Worm (Caenorhabditis elegans) whole organism, young adult: ENCODE measurements around the gene vha-6.

Experiments used
- B0035.1 ChIP-seq: sonication (generic microtip); optimal IDR thresholded peaks from 2 replicates; lab custom pipeline; 2016; ENCODE audit warnings: missing genetic modification characterization, mild to moderate bottlenecking, missing compliant biosample characterization, missing genotype, missing genetic modification reagents
- B0336.3 ChIP-seq: fragments of 200-800 bp; sonication (Bioruptor generic); IDR thresholded peaks from 2 replicates; pipeline ENCODE4 v1.3.6; 2022; ENCODE audit warnings: missing genetic modification characterization, missing compliant biosample characterization
- C17E4.6 ChIP-seq: fragments of 200-800 bp; sonication (Bioruptor generic); IDR thresholded peaks from 2 replicates; pipeline ENCODE4 v1.3.6; 2022; ENCODE audit warnings: missing genetic modification reagents, missing genetic modification characterization, missing compliant biosample characterization
- D2030.7 ChIP-seq: fragments of 200-800 bp; sonication (Bioruptor generic); IDR thresholded peaks from 2 replicates; pipeline ENCODE4 v1.3.6; 2022; ENCODE audit warnings: missing genetic modification reagents, missing genetic modification characterization, missing compliant biosample characterization
- F22D6.2 ChIP-seq: sonication (generic microtip); optimal IDR thresholded peaks from 2 replicates; lab custom pipeline; 2016; ENCODE audit warnings: mild to moderate bottlenecking, missing genetic modification characterization, missing compliant biosample characterization
- F39B2.1 ChIP-seq: fragments of 200-800 bp; sonication (Bioruptor generic); IDR thresholded peaks from 2 replicates; pipeline ENCODE4 v1.3.6; 2022; ENCODE audit warnings: missing genetic modification reagents, missing genetic modification characterization, missing compliant biosample characterization
- F57A8.1 ChIP-seq: fragments of 200-800 bp; sonication (Bioruptor generic); optimal IDR thresholded peaks from 2 replicates; lab custom pipeline; 2018; ENCODE audit warnings: mild to moderate bottlenecking, missing genetic modification characterization, moderate library complexity, missing compliant biosample characterization
- K12H6.12 ChIP-seq: fragments of 200-800 bp; sonication (Bioruptor generic); optimal IDR thresholded peaks from 2 replicates; lab custom pipeline; 2018; ENCODE audit warnings: mild to moderate bottlenecking, missing genetic modification characterization, missing compliant biosample characterization
- Y53F4B.3 ChIP-seq: fragments of 200-800 bp; sonication (Bioruptor generic); IDR thresholded peaks from 2 replicates; pipeline ENCODE4 v1.3.6; 2022; ENCODE audit warnings: missing genetic modification reagents, missing genetic modification characterization, missing compliant biosample characterization
- Y67H2A.10 ChIP-seq: fragments of 200-800 bp; sonication (Bioruptor generic); conservative IDR thresholded peaks from 2 replicates; pipeline ENCODE4 v1.3.6; 2022; ENCODE audit warnings: missing genetic modification reagents, missing genetic modification characterization, missing compliant biosample characterization
- Y79H2A.3 ChIP-seq: fragments of 200-800 bp; sonication (Bioruptor generic); conservative IDR thresholded peaks from 2 replicates; pipeline ENCODE4 v1.3.6; 2022; ENCODE audit warnings: missing genetic modification reagents, missing genetic modification characterization, missing compliant biosample characterization
- Y95B8A.8 ChIP-seq: fragments of 200-800 bp; sonication (Bioruptor generic); IDR thresholded peaks from 2 replicates; pipeline ENCODE4 v1.3.6; 2022; ENCODE audit warnings: missing genetic modification reagents, missing genetic modification characterization, missing compliant biosample characterization
- akir-1 ChIP-seq: fragments of 200-800 bp; sonication (Bioruptor generic); optimal IDR thresholded peaks from 2 replicates; lab custom pipeline; 2018; ENCODE audit warnings: mild to moderate bottlenecking, missing genetic modification characterization, moderate library complexity, missing compliant biosample characterization
- aptf-2 ChIP-seq: fragments of 200-800 bp; sonication (Bioruptor generic); conservative IDR thresholded peaks from 2 replicates; pipeline ENCODE4 v1.3.6; 2022; ENCODE audit warnings: missing genetic modification reagents, missing genetic modification characterization, missing compliant biosample characterization
- attf-5 ChIP-seq: fragments of 200-800 bp; sonication (Bioruptor generic); optimal IDR thresholded peaks from 2 replicates; lab custom pipeline; 2018; ENCODE audit warnings: mild to moderate bottlenecking, missing genetic modification characterization, missing compliant biosample characterization
- attf-6 ChIP-seq: fragments of 200-800 bp; sonication (Bioruptor generic); IDR thresholded peaks from 2 replicates; pipeline ENCODE4 v1.3.6; 2022; ENCODE audit warnings: missing genetic modification reagents, missing genetic modification characterization, missing compliant biosample characterization
- cebp-1 ChIP-seq, 2 experiments: fragments of 200-800 bp in 1 of 2; sonication (Bioruptor generic) in 1 of 2; sonication (generic microtip) in 1 of 2; IDR thresholded peaks in 1 of 2; optimal IDR thresholded peaks in 1 of 2; 2 replicates each; pipeline versions ENCODE4 v1.3.6 to Lab custom; 2017 to 2022; ENCODE audit warnings: missing compliant biosample characterization in 2 of 2, missing genetic modification characterization in 2 of 2, mild to moderate bottlenecking in 1 of 2, missing genetic modification reagents in 1 of 2, moderate library complexity in 1 of 2
- cebp-2 ChIP-seq: fragments of 200-800 bp; sonication (Bioruptor generic); IDR thresholded peaks from 2 replicates; pipeline ENCODE4 v1.3.6; 2022; ENCODE audit warnings: missing genetic modification characterization, missing compliant biosample characterization
- ceh-100 ChIP-seq: fragments of 200-800 bp; sonication (Bioruptor generic); IDR thresholded peaks from 2 replicates; pipeline ENCODE4 v1.3.6; 2022; ENCODE audit warnings: missing genetic modification reagents, missing genetic modification characterization, missing compliant biosample characterization
- ceh-40 ChIP-seq: fragments of 200-800 bp; sonication (Bioruptor generic); IDR thresholded peaks from 2 replicates; pipeline ENCODE4 v1.3.6; 2022; ENCODE audit warnings: missing genetic modification characterization, missing compliant biosample characterization
- dox-1 ChIP-seq: fragments of 200-800 bp; sonication (Bioruptor generic); IDR thresholded peaks from 2 replicates; pipeline ENCODE4 v1.3.6; 2022; ENCODE audit warnings: missing genetic modification reagents, missing genetic modification characterization, missing compliant biosample characterization
- egrh-3 ChIP-seq: fragments of 200-800 bp; sonication (Bioruptor generic); IDR thresholded peaks from 2 replicates; pipeline ENCODE4 v1.3.6; 2022; ENCODE audit warnings: missing genetic modification reagents, missing genetic modification characterization, missing compliant biosample characterization
- ets-4 ChIP-seq: fragments of 200-800 bp; sonication (Bioruptor generic); optimal IDR thresholded peaks from 2 replicates; lab custom pipeline; 2018; ENCODE audit warnings: mild to moderate bottlenecking, missing genetic modification characterization, missing compliant biosample characterization
- gei-17 ChIP-seq: fragments of 200-800 bp; sonication (Bioruptor generic); optimal IDR thresholded peaks from 2 replicates; lab custom pipeline; 2018; ENCODE audit warnings: mild to moderate bottlenecking, missing genetic modification characterization, missing compliant biosample characterization
- hmg-20 ChIP-seq: fragments of 200-800 bp; sonication (Bioruptor generic); IDR thresholded peaks from 2 replicates; pipeline ENCODE4 v1.3.6; 2022; ENCODE audit warnings: missing genetic modification reagents, missing genetic modification characterization, missing compliant biosample characterization
- hsf-1 ChIP-seq: fragments of 200-800 bp; sonication (Bioruptor generic); IDR thresholded peaks from 2 replicates; pipeline ENCODE4 v1.3.6; 2022; ENCODE audit warnings: missing genetic modification reagents, missing genetic modification characterization, missing compliant biosample characterization
- lag-1 ChIP-seq: fragments of 200-800 bp; sonication (Bioruptor generic); IDR thresholded peaks from 2 replicates; pipeline ENCODE4 v1.3.6; 2022; ENCODE audit warnings: missing genetic modification reagents, missing genetic modification characterization, missing compliant biosample characterization
- lin-35 ChIP-seq, 3 experiments: fragments of 150-350 bp in 2 of 3; sonication (generic microtip) in 1 of 3; optimal IDR thresholded peaks; 2 replicates each; lab custom pipeline; 2014 to 2018; ENCODE audit warnings: missing biosample characterization in 3 of 3, missing genetic modification characterization in 3 of 3, missing genetic modification reagents in 3 of 3
- lin-40 ChIP-seq: sonication (generic microtip); optimal IDR thresholded peaks from 2 replicates; lab custom pipeline; 2016; ENCODE audit warnings: missing genetic modification characterization, mild to moderate bottlenecking, missing compliant biosample characterization, missing genotype, missing genetic modification reagents
- lin-54 ChIP-seq: fragments of 200-800 bp; sonication (Bioruptor generic); optimal IDR thresholded peaks from 2 replicates; lab custom pipeline; 2018; ENCODE audit warnings: mild to moderate bottlenecking, missing genetic modification characterization, missing compliant biosample characterization
- lir-1 ChIP-seq: fragments of 200-800 bp; sonication (Bioruptor generic); conservative IDR thresholded peaks from 2 replicates; pipeline ENCODE4 v1.3.6; 2022; ENCODE audit warnings: missing genetic modification reagents, missing genetic modification characterization, missing compliant biosample characterization
- lsl-1 ChIP-seq: fragments of 200-800 bp; sonication (Bioruptor generic); optimal IDR thresholded peaks from 2 replicates; lab custom pipeline; 2018; ENCODE audit warnings: mild to moderate bottlenecking, missing genetic modification characterization, moderate library complexity, missing compliant biosample characterization
- madf-10 ChIP-seq: sonication (generic microtip); optimal IDR thresholded peaks from 2 replicates; lab custom pipeline; 2016; ENCODE audit warnings: mild to moderate bottlenecking, missing genetic modification characterization, missing compliant biosample characterization
- madf-3 ChIP-seq: fragments of 200-800 bp; sonication (Bioruptor generic); IDR thresholded peaks from 2 replicates; pipeline ENCODE4 v1.3.6; 2022; ENCODE audit warnings: missing genetic modification reagents, missing genetic modification characterization, missing compliant biosample characterization
- madf-8 ChIP-seq: fragments of 200-800 bp; sonication (Bioruptor generic); conservative IDR thresholded peaks from 2 replicates; pipeline ENCODE4 v1.3.6; 2022; ENCODE audit warnings: missing genetic modification reagents, missing genetic modification characterization, missing compliant biosample characterization
- mel-28 ChIP-seq: sonication (generic microtip); optimal IDR thresholded peaks from 2 replicates; lab custom pipeline; 2016; ENCODE audit warnings: borderline replicate concordance, mild to moderate bottlenecking, missing genetic modification characterization, missing compliant biosample characterization
- mxl-1 ChIP-seq: sonication (generic microtip); optimal IDR thresholded peaks from 2 replicates; lab custom pipeline; 2016; ENCODE audit warnings: missing genetic modification characterization, missing compliant biosample characterization
- nfyb-1 ChIP-seq: fragments of 200-800 bp; sonication (Bioruptor generic); IDR thresholded peaks from 2 replicates; pipeline ENCODE4 v1.3.6; 2022; ENCODE audit warnings: missing genetic modification reagents, missing genetic modification characterization, missing compliant biosample characterization
- nhr-179 ChIP-seq: sonication (generic microtip); optimal IDR thresholded peaks from 2 replicates; lab custom pipeline; 2016; ENCODE audit warnings: mild to moderate bottlenecking, missing genetic modification characterization, missing compliant biosample characterization
- nhr-80 ChIP-seq: sonication (generic microtip); optimal IDR thresholded peaks from 2 replicates; lab custom pipeline; 2016; ENCODE audit warnings: missing genetic modification characterization, missing compliant biosample characterization
- pha-4 ChIP-seq: fragments of 150-350 bp; sonication (generic microtip); optimal IDR thresholded peaks from 2 replicates; lab custom pipeline; 2014; ENCODE audit warnings: missing biosample characterization, missing genetic modification reagents, missing genetic modification characterization
- unc-130 ChIP-seq: sonication (generic microtip); optimal IDR thresholded peaks from 2 replicates; lab custom pipeline; 2016; ENCODE audit warnings: missing genetic modification reagents, missing genetic modification characterization, missing compliant biosample characterization
- unc-62 ChIP-seq: fragments of 150-350 bp; optimal IDR thresholded peaks from 2 replicates; lab custom pipeline; 2014; ENCODE audit warnings: missing biosample characterization, missing genetic modification reagents, missing genetic modification characterization
- xnd-1 ChIP-seq: sonication (generic microtip); optimal IDR thresholded peaks from 2 replicates; lab custom pipeline; 2016; ENCODE audit warnings: missing genotype, missing genetic modification reagents, missing genetic modification characterization, missing compliant biosample characterization
- zfh-2 ChIP-seq: fragments of 200-800 bp; sonication (Bioruptor generic); conservative IDR thresholded peaks from 2 replicates; pipeline ENCODE4 v1.3.6; 2022; ENCODE audit warnings: missing genetic modification reagents, missing genetic modification characterization, missing compliant biosample characterization
- zim-3 ChIP-seq: sonication (generic microtip); optimal IDR thresholded peaks from 2 replicates; lab custom pipeline; 2017; ENCODE audit warnings: mild to moderate bottlenecking, missing genetic modification characterization, moderate library complexity, missing compliant biosample characterization
- ztf-18 ChIP-seq: sonication (generic microtip); optimal IDR thresholded peaks from 2 replicates; lab custom pipeline; 2016; ENCODE audit warnings: missing genotype, mild to moderate bottlenecking, missing genetic modification characterization, missing compliant biosample characterization
- ztf-22 ChIP-seq: fragments of 200-800 bp; sonication (Bioruptor generic); optimal IDR thresholded peaks from 2 replicates; lab custom pipeline; 2018; ENCODE audit warnings: mild to moderate bottlenecking, missing genetic modification characterization, moderate library complexity, missing compliant biosample characterization
- ztf-26 ChIP-seq: sonication (generic microtip); optimal IDR thresholded peaks from 2 replicates; lab custom pipeline; 2017; ENCODE audit warnings: missing genetic modification characterization, missing compliant biosample characterization

Gene vha-6

ce11 chrII:11472542-11472941, 34.3 kb upstream of the vha-6 start:
- peak; percentile 58; the same call in 1 of the 2 replicates for TF ChIP-seq cebp-1 (GFP tag; IDR thresholded peaks at IDR 0.05; lab: Robert Waterston, UW)
- peak; percentile 80 for TF ChIP-seq cebp-1 (tag; optimal IDR thresholded peaks at IDR 0.05; lab: Kevin White, UChicago)
- no peak for TF ChIP-seq ceh-40 (GFP tag; lab: Robert Waterston, UW)
- TF ChIP-seq lag-1 (GFP tag; lab: Robert Waterston, UW) = no peak
- TF ChIP-seq attf-6 (GFP tag; lab: Robert Waterston, UW) = no peak
- no peak for TF ChIP-seq D2030.7 (GFP tag; lab: Robert Waterston, UW)
- TF ChIP-seq ets-4 = no peak
- TF ChIP-seq ceh-100 (GFP tag; lab: Robert Waterston, UW) = no peak
- TF ChIP-seq hsf-1 (GFP tag; lab: Robert Waterston, UW) = no peak
- peak; percentile 31 for TF ChIP-seq ztf-26 (tag; lab: Kevin White, UChicago)
- no peak for TF ChIP-seq Y53F4B.3 (GFP tag; lab: Robert Waterston, UW)
- TF ChIP-seq zfh-2 (GFP tag; lab: Robert Waterston, UW) = no peak
- TF ChIP-seq K12H6.12 = no peak
- TF ChIP-seq aptf-2 (GFP tag; lab: Robert Waterston, UW) = no peak
- TF ChIP-seq mel-28 (tag; lab: Kevin White, UChicago) = no peak
- no peak for TF ChIP-seq lin-35 (GFP tag; optimal IDR thresholded peaks at IDR 0.05; lab: Kevin White, UChicago)
- TF ChIP-seq lin-40 (tag; lab: Kevin White, UChicago) = peak; percentile 21
- no peak for TF ChIP-seq mxl-1 (tag; lab: Kevin White, UChicago)
- no peak for TF ChIP-seq ztf-22 (GFP tag; lab: Kevin White, UChicago)
- no peak for TF ChIP-seq F39B2.1 (GFP tag; lab: Robert Waterston, UW)
- peak; percentile 55 for TF ChIP-seq attf-5 (GFP tag; lab: Kevin White, UChicago)
- no peak for TF ChIP-seq gei-17 (GFP tag; lab: Kevin White, UChicago)
- no peak for TF ChIP-seq pha-4
- no peak for TF ChIP-seq madf-3
- no peak for TF ChIP-seq madf-8 (GFP tag; lab: Robert Waterston, UW)
- no peak for TF ChIP-seq C17E4.6
- TF ChIP-seq Y67H2A.10 (GFP tag; lab: Robert Waterston, UW) = no peak
- TF ChIP-seq madf-10 (tag; lab: Kevin White, UChicago) = no peak
- TF ChIP-seq F22D6.2 (tag; lab: Kevin White, UChicago) = no peak
- TF ChIP-seq Y79H2A.3 (GFP tag; lab: Robert Waterston, UW) = no peak
- no peak for TF ChIP-seq unc-130 (GFP tag; lab: Kevin White, UChicago)
- no peak for TF ChIP-seq B0035.1 (tag; lab: Kevin White, UChicago)
- TF ChIP-seq lir-1 (GFP tag; lab: Robert Waterston, UW) = no peak
- no peak for TF ChIP-seq nhr-179
- TF ChIP-seq cebp-2 (GFP tag; lab: Robert Waterston, UW) = no peak
- TF ChIP-seq lin-54 (GFP tag; lab: Kevin White, UChicago) = no peak
- TF ChIP-seq zim-3 = no peak
- TF ChIP-seq B0336.3 (GFP tag; lab: Robert Waterston, UW) = no peak
- TF ChIP-seq lsl-1 (GFP tag; lab: Kevin White, UChicago) = no peak
- 0 out of 2 replicates have a peak, but pooled peaks have one; percentile 40 for TF ChIP-seq dox-1 (GFP tag; lab: Robert Waterston, UW)
- no peak for TF ChIP-seq unc-62
- TF ChIP-seq hmg-20 = no peak
- TF ChIP-seq akir-1 (GFP tag; lab: Kevin White, UChicago) = no peak
- no peak for TF ChIP-seq Y95B8A.8 (GFP tag; lab: Robert Waterston, UW)
- TF ChIP-seq xnd-1 = no peak
- TF ChIP-seq ztf-18 (tag; lab: Kevin White, UChicago) = peak; percentile 47
- TF ChIP-seq nfyb-1 (GFP tag; lab: Robert Waterston, UW) = 0 out of 2 replicates have a peak, but pooled peaks have one; percentile 50
- TF ChIP-seq egrh-3 (GFP tag; lab: Robert Waterston, UW) = no peak
- peak; percentile 89 for TF ChIP-seq nhr-80
- no peak for TF ChIP-seq F57A8.1 (GFP tag; lab: Kevin White, UChicago)
